Fruit fly (Drosophila melanogaster): Measurements from ENCODE around the gene Rph.
A peak's percentile ranks its signal among the peaks of the same experiment; 100 is the strongest.

Gene Rph

dm6 chrX:10739614-10740436 is 17.6 kb downstream of the Rph start:
- TF ChIP-seq tna (GFP tag; IDR thresholded peaks at IDR 0.05; ENCODE audit: partially characterized antibody) (no peak), Aef1 (GFP tag; IDR thresholded peaks at IDR 0.05) (no peak), cg (GFP tag; optimal IDR thresholded peaks at IDR 0.05) (peak; percentile 41), CG13894 (tag; optimal IDR thresholded peaks at IDR 0.05) (peak; percentile 27), twi (tag; optimal IDR thresholded peaks at IDR 0.05) (no peak), CG10321 (GFP tag; IDR thresholded peaks at IDR 0.05) (no peak), Pdp1 (GFP tag; optimal IDR thresholded peaks at IDR 0.05) (peak in 1 of 2 experiments; percentile 99), luna (GFP tag; optimal IDR thresholded peaks at IDR 0.05) (no peak), sug (tag; optimal IDR thresholded peaks at IDR 0.05) (peak; percentile 94), Bdp1 (GFP tag; optimal IDR thresholded peaks at IDR 0.05) (no peak), nau (GFP tag; optimal IDR thresholded peaks at IDR 0.05) (no peak), Hmr (GFP tag; optimal IDR thresholded peaks at IDR 0.05) (no peak), CG10431 (GFP tag; optimal IDR thresholded peaks at IDR 0.05) (no peak), mirr (GFP tag; optimal IDR thresholded peaks at IDR 0.05) (peak; percentile 94), Spps (tag; optimal IDR thresholded peaks at IDR 0.05) (no peak), en (GFP tag; optimal IDR thresholded peaks at IDR 0.05) (no peak), Hr78 (GFP tag; optimal IDR thresholded peaks at IDR 0.05) (peak in 1 of 2 experiments; percentile 23), crol (GFP tag; IDR thresholded peaks at IDR 0.05) (peak; percentile 95), CG30431 (GFP tag; optimal IDR thresholded peaks at IDR 0.05) (no peak), scrt (GFP tag; optimal IDR thresholded peaks at IDR 0.05) (no peak), CG12769 (tag; optimal IDR thresholded peaks at IDR 0.05) (peak; percentile 69), vfl (GFP tag; optimal IDR thresholded peaks at IDR 0.05) (no peak), CG32772 (GFP tag; IDR thresholded peaks at IDR 0.05) (no peak), CG42726 (GFP tag; IDR thresholded peaks at IDR 0.05; ENCODE audit: partially characterized antibody) (no peak), CG9437 (GFP tag; optimal IDR thresholded peaks at IDR 0.05) (peak; percentile 72), Med (GFP tag) (peak; percentile 57), tio (GFP tag; optimal IDR thresholded peaks at IDR 0.05) (no peak), ftz-f1 (GFP tag; optimal IDR thresholded peaks at IDR 0.05) (peak; percentile 82), HmgZ (tag; optimal IDR thresholded peaks at IDR 0.05) (peak; percentile 31), BtbVII (GFP tag; optimal IDR thresholded peaks at IDR 0.05) (peak; percentile 17), GATAe (GFP tag; conservative IDR thresholded peaks at IDR 0.05) (peak; percentile 90), jumu (GFP tag; optimal IDR thresholded peaks at IDR 0.05) (no peak), Hmx (GFP tag; optimal IDR thresholded peaks at IDR 0.05) (no peak), tin (GFP tag; optimal IDR thresholded peaks at IDR 0.05) (no peak), CG34376 (GFP tag; optimal IDR thresholded peaks at IDR 0.05) (peak; percentile 70), eyg (GFP tag; optimal IDR thresholded peaks at IDR 0.05) (no peak), HLH3B (GFP tag; IDR thresholded peaks at IDR 0.05) (0 out of 2 replicates have a peak, but pooled peaks have one; percentile 9), exex (tag; optimal IDR thresholded peaks at IDR 0.05) (peak; percentile 90), Nf-YC (tag; optimal IDR thresholded peaks at IDR 0.05) (no peak), CG18011 (GFP tag; optimal IDR thresholded peaks at IDR 0.05) (no peak), CG18599 (GFP tag; optimal IDR thresholded peaks at IDR 0.05) (peak; percentile 41), gro (GFP tag; optimal IDR thresholded peaks at IDR 0.05) (no peak), hkb (optimal IDR thresholded peaks at IDR 0.05) (no peak), hkb (GFP tag; IDR thresholded peaks at IDR 0.05) (no peak), vvl (GFP tag; IDR thresholded peaks at IDR 0.05) (peak; percentile 53; the same call in 1 of the 2 replicates), HHEX (GFP tag; optimal IDR thresholded peaks at IDR 0.05) (peak; percentile 22), bbx (GFP tag; IDR thresholded peaks at IDR 0.05; ENCODE audit: partially characterized antibody) (no peak), CG9932 (GFP tag; IDR thresholded peaks at IDR 0.05) (peak; percentile 9; the same call in 1 of the 2 replicates), Gug (GFP tag; IDR thresholded peaks at IDR 0.05) (no peak)

Data from whole organism, embryonic.